Fruit fly (Drosophila melanogaster): ENCODE measurements around the gene CG7239.

dm6 chr2L:5800388-5800748, 1.7 kb upstream of the CG7239 start:
- TF ChIP-seq CG8159 (tag; optimal IDR thresholded peaks at IDR 0.05) (no peak), CG10348 (GFP tag; IDR thresholded peaks at IDR 0.05) (no peak), EcR (GFP tag; optimal IDR thresholded peaks at IDR 0.05) (no peak), D1 (tag; optimal IDR thresholded peaks at IDR 0.05) (no peak), Snoo (tag; optimal IDR thresholded peaks at IDR 0.05) (no peak), CG13204 (GFP tag; optimal IDR thresholded peaks at IDR 0.05) (no peak), CG9948 (tag; optimal IDR thresholded peaks at IDR 0.05) (no peak), Ets98B (GFP tag; IDR thresholded peaks at IDR 0.05) (no peak), CG34367 (tag; optimal IDR thresholded peaks at IDR 0.05) (no peak), CG8301 (tag; optimal IDR thresholded peaks at IDR 0.05) (no peak)
